Worm (Caenorhabditis elegans) whole organism, L2 larva: ENCODE results near the gene C02F12.5.

Source experiments
- elt-1 ChIP-seq: fragments of 150-350 bp; optimal IDR thresholded peaks from 2 replicates; lab custom pipeline; 2014; ENCODE audit warnings: missing biosample characterization, missing genetic modification characterization
- mab-5 ChIP-seq: fragments of 150-350 bp; optimal IDR thresholded peaks from 2 replicates; lab custom pipeline; 2014; ENCODE audit warnings: missing biosample characterization, missing genetic modification characterization
- unc-62 ChIP-seq: fragments of 150-350 bp; optimal IDR thresholded peaks from 2 replicates; lab custom pipeline; 2014; ENCODE audit warnings: missing biosample characterization, missing genetic modification reagents, missing genetic modification characterization
- ztf-4 ChIP-seq: fragments of 150-350 bp; optimal IDR thresholded peaks from 2 replicates; lab custom pipeline; 2014; ENCODE audit warnings: missing biosample characterization, missing genetic modification characterization

DNA sequence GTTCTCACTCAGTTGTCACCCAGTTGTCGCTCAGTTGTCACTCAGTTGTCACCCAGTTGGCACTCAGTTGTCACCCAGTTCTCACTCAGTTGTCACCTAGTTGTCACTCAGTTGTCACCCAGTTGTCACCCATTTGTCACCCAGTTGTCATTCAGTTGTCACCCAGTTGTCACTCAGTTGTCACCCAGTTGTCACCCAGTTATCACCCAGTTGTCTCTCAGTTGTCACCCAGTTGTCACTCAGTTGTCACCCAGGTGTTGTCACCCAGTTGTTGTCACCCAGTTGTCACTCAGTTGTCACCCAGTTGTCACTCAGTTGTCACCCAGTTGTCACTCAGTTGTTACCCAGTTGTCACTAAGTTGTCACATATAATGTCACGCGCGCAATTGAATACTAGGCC is 40.3 kb downstream of the C02F12.5 start:
- TF ChIP-seq elt-1 (tag; lab: Kevin White, UChicago) (no peak), mab-5 (tag; lab: Kevin White, UChicago) (no peak), ztf-4 (tag; lab: Kevin White, UChicago) (no peak), unc-62 (GFP tag; lab: Kevin White, UChicago) (no peak)
